Worm (Caenorhabditis elegans): ENCODE measurements around the gene idpb-4.

Gene idpb-4

ce11 chrII:8742972-8743371 lies 5.6 kb upstream of the idpb-4 start:
- peak; percentile 21 for TF ChIP-seq lin-15B (tag; optimal IDR thresholded peaks at IDR 0.05)
- TF ChIP-seq egl-27 (tag; optimal IDR thresholded peaks at IDR 0.05), result no peak

ce11 chrII:8742006-8742847 lies 4.9 kb upstream of the idpb-4 start:
- TF ChIP-seq tbx-2 (tag; optimal IDR thresholded peaks at IDR 0.05) (peak; percentile 52), elt-1 (tag; optimal IDR thresholded peaks at IDR 0.05) (peak; percentile 82), nhr-76 (tag; optimal IDR thresholded peaks at IDR 0.05) (no peak), nhr-25 (tag; optimal IDR thresholded peaks at IDR 0.05) (peak; percentile 88), mdl-1 (tag; optimal IDR thresholded peaks at IDR 0.05) (peak; percentile 92), nhr-23 (tag; optimal IDR thresholded peaks at IDR 0.05) (peak; percentile 85), elt-3 (tag; optimal IDR thresholded peaks at IDR 0.05) (peak in 2 of 3 experiments; percentile 21 to 59), egl-27 (tag; optimal IDR thresholded peaks at IDR 0.05) (peak; percentile 34), nfya-1 (tag; optimal IDR thresholded peaks at IDR 0.05; ENCODE audit: insufficient read depth) (peak; percentile 42), ztf-4 (tag; optimal IDR thresholded peaks at IDR 0.05) (peak; percentile 31), pqm-1 (tag; optimal IDR thresholded peaks at IDR 0.05) (peak; percentile 18), skn-1 (tag; optimal IDR thresholded peaks at IDR 0.05) (no peak), ama-1 (optimal IDR thresholded peaks at IDR 0.05) (peak; percentile 63), nhr-43 (tag; optimal IDR thresholded peaks at IDR 0.05; ENCODE audit: poor library complexity, severe bottlenecking) (peak; percentile 95), ztf-11 (tag; optimal IDR thresholded peaks at IDR 0.05) (no peak), lsy-12 (tag; optimal IDR thresholded peaks at IDR 0.05) (peak; percentile 4), egl-5 (tag; optimal IDR thresholded peaks at IDR 0.05) (no peak), jun-1 (tag; optimal IDR thresholded peaks at IDR 0.05) (peak; percentile 66), nhr-11 (tag; optimal IDR thresholded peaks at IDR 0.05) (peak; percentile 80), mml-1 (tag; optimal IDR thresholded peaks at IDR 0.05) (no peak), eor-1 (tag; optimal IDR thresholded peaks at IDR 0.05) (no peak), elt-2 (tag; optimal IDR thresholded peaks at IDR 0.05) (peak; percentile 72)

DNA sequence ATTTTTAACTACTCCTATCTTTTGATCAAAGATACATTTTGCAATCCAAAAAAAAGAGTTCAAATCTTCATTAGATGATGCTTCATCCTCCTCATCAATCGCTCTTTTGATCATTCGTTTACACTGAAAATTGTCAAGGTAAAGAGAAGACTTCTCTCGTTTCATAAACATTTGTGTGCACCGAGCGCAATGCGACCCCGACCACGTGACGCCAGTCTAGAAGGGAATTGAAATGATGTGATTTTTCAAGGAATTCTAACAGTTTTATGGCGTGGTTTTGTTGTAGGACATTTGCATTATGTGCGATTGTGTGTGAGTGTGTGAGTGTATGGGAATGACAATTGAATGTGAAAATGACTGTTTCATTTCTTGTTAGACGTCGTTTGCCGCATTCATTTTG lies 3.9 kb upstream of the idpb-4 start:
- TF ChIP-seq pha-4 (tag; optimal IDR thresholded peaks at IDR 0.05), result peak; percentile 25
- peak; percentile 20 for TF ChIP-seq nhr-25 (tag; optimal IDR thresholded peaks at IDR 0.05)
- TF ChIP-seq elt-2 (tag; optimal IDR thresholded peaks at IDR 0.05), result peak; percentile 50
- TF ChIP-seq nhr-77 (tag; optimal IDR thresholded peaks at IDR 0.05), result no peak
- TF ChIP-seq nfya-1 (tag; optimal IDR thresholded peaks at IDR 0.05; ENCODE audit: insufficient read depth), result peak; percentile 26
- peak; percentile 64 for TF ChIP-seq mdl-1 (tag; optimal IDR thresholded peaks at IDR 0.05)
- peak; percentile 86 for TF ChIP-seq egl-5 (tag; optimal IDR thresholded peaks at IDR 0.05)
- TF ChIP-seq lin-15B (tag; optimal IDR thresholded peaks at IDR 0.05), result no peak

- TF ChIP-seq elt-2 (tag; optimal IDR thresholded peaks at IDR 0.05) (peak; percentile 95), nfya-1 (tag; optimal IDR thresholded peaks at IDR 0.05; ENCODE audit: insufficient read depth) (peak; percentile 17), aly-2 (tag; optimal IDR thresholded peaks at IDR 0.05) (no peak), jun-1 (tag; optimal IDR thresholded peaks at IDR 0.05) (peak; percentile 67), mdl-1 (tag; optimal IDR thresholded peaks at IDR 0.05) (peak; percentile 39), R02D3.7 (tag; optimal IDR thresholded peaks at IDR 0.05) (peak; percentile 7), ama-1 (optimal IDR thresholded peaks at IDR 0.05) (no peak), pqm-1 (tag; optimal IDR thresholded peaks at IDR 0.05) (peak; percentile 88), sea-2 (GFP tag; optimal IDR thresholded peaks at IDR 0.05) (no peak), nhr-25 (tag; optimal IDR thresholded peaks at IDR 0.05) (peak; percentile 6), fos-1 (tag; optimal IDR thresholded peaks at IDR 0.05) (peak; percentile 66), zag-1 (tag; optimal IDR thresholded peaks at IDR 0.05) (no peak), elt-3 (tag; optimal IDR thresholded peaks at IDR 0.05) (peak; percentile 42 to 91 (median 87)), nhr-43 (tag; optimal IDR thresholded peaks at IDR 0.05; ENCODE audit: poor library complexity, severe bottlenecking) (peak; percentile 65), nhr-23 (tag; optimal IDR thresholded peaks at IDR 0.05) (peak; percentile 51), ztf-11 (tag; optimal IDR thresholded peaks at IDR 0.05) (no peak)
Measured at ce11 chrII:8740326-8740949, 3.1 kb upstream of the idpb-4 start.

ce11 chrII:8738955-8739354 lies 1.6 kb upstream of the idpb-4 start:
- TF ChIP-seq pqm-1 (tag; optimal IDR thresholded peaks at IDR 0.05) (peak; percentile 80), jun-1 (tag; optimal IDR thresholded peaks at IDR 0.05) (peak; percentile 47), ceh-9 (tag; optimal IDR thresholded peaks at IDR 0.05) (no peak), zag-1 (tag; optimal IDR thresholded peaks at IDR 0.05) (no peak), ceh-16 (tag; optimal IDR thresholded peaks at IDR 0.05) (no peak), nhr-77 (tag; optimal IDR thresholded peaks at IDR 0.05) (no peak), elt-2 (tag; optimal IDR thresholded peaks at IDR 0.05) (peak; percentile 89), nhr-23 (tag; optimal IDR thresholded peaks at IDR 0.05) (no peak), elt-1 (tag; optimal IDR thresholded peaks at IDR 0.05) (no peak), mml-1 (tag; optimal IDR thresholded peaks at IDR 0.05) (no peak), nhr-67 (tag; optimal IDR thresholded peaks at IDR 0.05) (no peak), unc-62 (GFP tag; optimal IDR thresholded peaks at IDR 0.05) (no peak), nhr-43 (tag; optimal IDR thresholded peaks at IDR 0.05; ENCODE audit: poor library complexity, severe bottlenecking) (no peak), fkh-2 (tag; optimal IDR thresholded peaks at IDR 0.05) (no peak), fkh-10 (GFP tag; optimal IDR thresholded peaks at IDR 0.05) (no peak), pha-4 (tag; optimal IDR thresholded peaks at IDR 0.05) (peak; percentile 52)

Data from whole organism, L3 larva.